Worm (Caenorhabditis elegans) whole organism, midembryonic: ENCODE measurements around the gene M88.4.
A peak's percentile ranks its signal among the peaks of the same experiment; 100 is the strongest.

Experiments
- T22C8.4 ChIP-seq: fragments of 200-800 bp; sonication (Bioruptor generic); IDR thresholded peaks from 2 replicates; pipeline ENCODE4 v1.3.6; 2022; ENCODE audit warnings: missing genetic modification characterization, missing compliant biosample characterization
- cog-1 ChIP-seq: sonication (generic microtip); optimal IDR thresholded peaks from 2 replicates; lab custom pipeline; 2016; ENCODE audit warnings: missing genetic modification characterization, missing compliant biosample characterization
- flt-1 ChIP-seq: fragments of 200-800 bp; sonication (Bioruptor generic); IDR thresholded peaks from 2 replicates; pipeline ENCODE4 v1.3.6; 2022; ENCODE audit warnings: missing genetic modification characterization, missing compliant biosample characterization
- klf-2 ChIP-seq: fragments of 200-800 bp; sonication (Bioruptor generic); conservative IDR thresholded peaks from 2 replicates; pipeline ENCODE4 v1.3.6; 2022; ENCODE audit warnings: missing genetic modification reagents, missing genetic modification characterization, missing compliant biosample characterization
- med-1 ChIP-seq: sonication (generic microtip); optimal IDR thresholded peaks from 2 replicates; lab custom pipeline; 2017; ENCODE audit warnings: missing genetic modification characterization, mild to moderate bottlenecking, missing compliant biosample characterization, antibody characterized with exemption, missing genetic modification reagents; ENCODE audit not compliant: insufficient read depth
- ref-1 ChIP-seq: fragments of 200-800 bp; sonication (Bioruptor generic); conservative IDR thresholded peaks from 2 replicates; pipeline ENCODE4 v1.3.6; 2022; ENCODE audit warnings: missing genetic modification reagents, missing genetic modification characterization, missing compliant biosample characterization
- tab-1 ChIP-seq: fragments of 200-800 bp; sonication (Bioruptor generic); IDR thresholded peaks from 2 replicates; pipeline ENCODE4 v1.3.6; 2022; ENCODE audit warnings: missing genetic modification characterization, missing compliant biosample characterization
- ztf-23 ChIP-seq: fragments of 200-800 bp; sonication (Bioruptor generic); IDR thresholded peaks from 2 replicates; pipeline ENCODE4 v1.3.6; 2022; ENCODE audit warnings: missing genetic modification reagents, missing genetic modification characterization, missing compliant biosample characterization
- ztf-29 ChIP-seq: fragments of 200-800 bp; sonication (Bioruptor generic); IDR thresholded peaks from 2 replicates; pipeline ENCODE4 v1.3.6; 2022; ENCODE audit warnings: missing genetic modification reagents, missing genetic modification characterization, missing compliant biosample characterization

Gene M88.4

DNA sequence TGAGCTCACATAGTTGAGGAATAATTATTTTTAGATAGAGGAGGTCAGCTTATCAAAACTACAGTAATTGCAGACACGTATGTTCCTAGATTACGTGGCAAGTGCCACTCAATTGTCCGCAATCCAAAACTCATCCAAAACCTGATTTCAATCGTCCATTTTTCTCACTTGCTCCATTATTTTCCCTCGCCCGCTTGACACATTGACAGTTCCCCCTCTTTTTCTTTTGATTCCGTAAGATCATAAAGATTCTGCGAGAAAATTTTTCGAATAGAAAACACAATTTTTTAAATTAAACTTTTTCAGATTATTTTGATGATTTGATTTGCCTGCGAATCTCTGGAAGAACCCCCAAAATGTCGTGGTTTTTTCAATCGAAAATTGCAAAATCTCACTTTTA, at the start of gene M88.4:
Gene M88.4 (plus strand): TSS at position 301 of the 400 bp plus-strand sequence.
- TF ChIP-seq ztf-29 (GFP tag; lab: Robert Waterston, UW) (no peak), ref-1 (GFP tag; lab: Robert Waterston, UW) (no peak), cog-1 (tag; lab: Kevin White, UChicago) (no peak), tab-1 (GFP tag; lab: Robert Waterston, UW) (no peak), ztf-23 (GFP tag; lab: Robert Waterston, UW) (no peak), med-1 (GFP tag; lab: Kevin White, UChicago) (no peak)

- TF ChIP-seq med-1 (GFP tag; lab: Kevin White, UChicago) = no peak
- TF ChIP-seq tab-1 (GFP tag; lab: Robert Waterston, UW) = no peak
- TF ChIP-seq flt-1 (GFP tag; lab: Robert Waterston, UW) = peak; percentile 60
- no peak for TF ChIP-seq T22C8.4 (GFP tag; lab: Robert Waterston, UW)
- TF ChIP-seq ztf-29 (GFP tag; lab: Robert Waterston, UW) = peak; percentile 20; the same call in 1 of the 2 replicates
- peak; percentile 28 for TF ChIP-seq cog-1 (tag; lab: Kevin White, UChicago)
- no peak for TF ChIP-seq ref-1 (GFP tag; lab: Robert Waterston, UW)
- no peak for TF ChIP-seq klf-2 (GFP tag; lab: Robert Waterston, UW)
- TF ChIP-seq ztf-23 (GFP tag; lab: Robert Waterston, UW) = no peak
Measured at ce11 chrIII:4502559-4503240, 46.1 kb upstream of the M88.4 start.

DNA sequence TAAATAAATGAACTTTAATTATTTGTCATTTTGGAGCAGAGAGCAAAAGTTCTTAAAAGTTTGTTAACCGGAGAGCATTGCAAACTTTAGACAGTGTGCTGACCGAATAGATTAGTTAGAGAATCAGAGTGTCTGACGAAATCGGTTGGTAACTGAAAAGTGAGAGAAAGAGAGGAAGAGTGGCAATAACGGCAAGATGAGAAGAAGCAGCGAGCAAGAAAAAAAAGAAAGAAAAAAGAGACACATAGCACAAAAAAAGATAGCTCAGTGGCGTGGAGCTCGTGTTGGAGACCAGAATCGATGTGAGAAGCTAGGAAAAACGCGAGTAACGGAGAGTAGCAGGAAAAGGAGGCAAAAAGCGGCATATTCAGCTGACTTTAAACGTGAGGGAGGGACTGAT, 44.5 kb upstream of the M88.4 start:
- TF ChIP-seq T22C8.4 (GFP tag; lab: Robert Waterston, UW) (no peak), ref-1 (GFP tag; lab: Robert Waterston, UW) (no peak), flt-1 (GFP tag; lab: Robert Waterston, UW) (no peak), klf-2 (GFP tag; lab: Robert Waterston, UW) (no peak), ztf-23 (GFP tag; lab: Robert Waterston, UW) (no peak), med-1 (GFP tag; lab: Kevin White, UChicago) (no peak), cog-1 (tag; lab: Kevin White, UChicago) (no peak)

DNA sequence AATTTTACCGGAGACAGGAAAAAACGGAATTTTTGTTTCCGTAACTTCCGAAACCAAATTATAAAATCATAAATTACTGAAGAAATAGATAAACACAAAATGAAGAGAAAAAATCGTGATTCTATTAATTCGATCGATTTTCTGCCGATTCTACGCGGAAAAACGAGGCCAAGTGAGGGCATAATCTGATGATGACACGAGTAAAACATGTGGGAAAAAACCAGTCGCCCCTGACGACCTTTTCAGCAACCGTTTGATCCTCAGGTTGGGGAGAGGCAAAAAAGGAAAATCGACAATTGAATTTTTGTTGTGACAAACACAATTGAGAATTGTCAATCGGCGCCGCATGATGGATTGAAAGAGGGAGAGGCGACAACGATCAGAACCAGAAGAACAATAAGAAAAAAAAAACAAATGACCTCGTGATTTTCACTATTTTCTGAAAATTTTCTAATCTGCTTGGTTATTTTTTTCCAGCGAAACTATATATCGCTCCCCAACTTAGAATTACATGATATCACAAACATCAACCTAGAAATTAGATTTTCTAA, 43.8 kb upstream of the M88.4 start:
- no peak for TF ChIP-seq cog-1 (tag; lab: Kevin White, UChicago)
- no peak for TF ChIP-seq flt-1 (GFP tag; lab: Robert Waterston, UW)
- TF ChIP-seq med-1 (GFP tag; lab: Kevin White, UChicago) = no peak
- TF ChIP-seq ztf-29 (GFP tag; lab: Robert Waterston, UW) = no peak
- no peak for TF ChIP-seq klf-2 (GFP tag; lab: Robert Waterston, UW)

ce11 chrIII:4505726-4506125, 43.1 kb upstream of the M88.4 start:
- TF ChIP-seq T22C8.4 (GFP tag; lab: Robert Waterston, UW) (no peak), med-1 (GFP tag; lab: Kevin White, UChicago) (no peak), flt-1 (GFP tag; lab: Robert Waterston, UW) (no peak), ztf-23 (GFP tag; lab: Robert Waterston, UW) (no peak), ztf-29 (GFP tag; lab: Robert Waterston, UW) (no peak)

DNA sequence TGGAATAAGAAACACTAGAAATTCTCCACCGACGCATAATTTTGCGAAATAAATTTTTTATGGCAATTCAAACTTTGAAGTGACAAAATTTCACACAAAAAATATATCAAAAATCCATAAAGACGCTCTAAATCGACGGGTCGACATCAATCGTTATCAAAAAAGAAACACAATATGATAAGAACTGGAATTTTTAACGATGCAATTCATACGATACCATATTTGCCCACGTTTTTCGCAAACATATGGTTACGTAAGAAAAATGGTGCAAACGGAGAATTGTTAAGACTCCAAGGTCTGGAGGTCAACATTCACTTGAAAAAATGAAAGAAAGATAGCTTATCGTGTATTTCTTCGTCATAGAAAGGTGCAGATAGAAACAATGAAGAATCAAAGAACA, 42.7 kb upstream of the M88.4 start:
- TF ChIP-seq tab-1 (GFP tag; lab: Robert Waterston, UW) = no peak
- no peak for TF ChIP-seq med-1 (GFP tag; lab: Kevin White, UChicago)
- no peak for TF ChIP-seq ztf-23 (GFP tag; lab: Robert Waterston, UW)
- no peak for TF ChIP-seq ztf-29 (GFP tag; lab: Robert Waterston, UW)
- TF ChIP-seq cog-1 (tag; lab: Kevin White, UChicago) = no peak
- TF ChIP-seq flt-1 (GFP tag; lab: Robert Waterston, UW) = no peak
- TF ChIP-seq klf-2 (GFP tag; lab: Robert Waterston, UW) = no peak
- no peak for TF ChIP-seq ref-1 (GFP tag; lab: Robert Waterston, UW)
- TF ChIP-seq T22C8.4 (GFP tag; lab: Robert Waterston, UW) = no peak

ce11 chrIII:4506590-4507128, 42.2 kb upstream of the M88.4 start:
- TF ChIP-seq med-1 (GFP tag; lab: Kevin White, UChicago) (no peak), ztf-23 (GFP tag; lab: Robert Waterston, UW) (no peak), tab-1 (GFP tag; lab: Robert Waterston, UW) (no peak), T22C8.4 (GFP tag; lab: Robert Waterston, UW) (no peak), flt-1 (GFP tag; lab: Robert Waterston, UW) (no peak), cog-1 (tag; lab: Kevin White, UChicago) (no peak), klf-2 (GFP tag; lab: Robert Waterston, UW) (no peak), ztf-29 (GFP tag; lab: Robert Waterston, UW) (no peak), ref-1 (GFP tag; lab: Robert Waterston, UW) (no peak)

- no peak for TF ChIP-seq ztf-29 (GFP tag; lab: Robert Waterston, UW)
- 0 out of 2 replicates have a peak, but pooled peaks have one; percentile 29 for TF ChIP-seq flt-1 (GFP tag; lab: Robert Waterston, UW)
- peak; percentile 62; the same call in 1 of the 2 replicates for TF ChIP-seq ztf-23 (GFP tag; lab: Robert Waterston, UW)
- no peak for TF ChIP-seq tab-1 (GFP tag; lab: Robert Waterston, UW)
Measured at ce11 chrIII:4508064-4508905, 40.6 kb upstream of the M88.4 start, which contains the start of the genes cct-5 and F25F2.1. Gene cct-5, minus strand, starts transcription at chrIII:4508114. Gene F25F2.1, plus strand, starts transcription at chrIII:4508855.
